Fruit fly (Drosophila melanogaster) whole organism, embryonic: ENCODE data around the gene CG11679.

Experiments used
- Atf6 ChIP-seq: fragments of 200-800 bp; sonication (Bioruptor generic); IDR thresholded peaks from 2 replicates; pipeline ENCODE4 v1.3.6; 2022; ENCODE audit warnings: missing biosample characterization, missing genetic modification characterization
- Bgb ChIP-seq: fragments of 200-800 bp; sonication (Bioruptor generic); IDR thresholded peaks from 2 replicates; pipeline ENCODE4 v1.3.6; 2022; ENCODE audit warnings: missing biosample characterization, missing genetic modification characterization; ENCODE audit not compliant: partially characterized antibody
- Blimp-1 ChIP-seq: fragments of 200-800 bp; sonication (Bioruptor generic); optimal IDR thresholded peaks from 3 replicates; lab custom pipeline; 2018; ENCODE audit warnings: missing biosample characterization, missing genetic modification characterization, mild to moderate bottlenecking, moderate library complexity, missing genetic modification reagents
- CG10267 ChIP-seq: fragments of 200-800 bp; sonication (Bioruptor generic); optimal IDR thresholded peaks from 2 replicates; lab custom pipeline; 2018; ENCODE audit warnings: missing biosample characterization, mild to moderate bottlenecking, missing genetic modification characterization, moderate library complexity
- CG10959 ChIP-seq: fragments of 200-800 bp; sonication (Bioruptor generic); IDR thresholded peaks from 2 replicates; pipeline ENCODE4 v1.3.6; 2022; ENCODE audit warnings: missing biosample characterization, missing genetic modification characterization
- CG11093 ChIP-seq: fragments of 200-800 bp; sonication (Bioruptor generic); IDR thresholded peaks from 3 replicates; pipeline ENCODE4 v1.3.6; 2022; ENCODE audit warnings: missing biosample characterization, missing genetic modification characterization
- CG13894 ChIP-seq: fragments of 200-800 bp; sonication (Bioruptor generic); optimal IDR thresholded peaks from 3 replicates; lab custom pipeline; 2018; ENCODE audit warnings: missing biosample characterization, mild to moderate bottlenecking, missing genetic modification characterization, moderate library complexity
- CG17802 ChIP-seq: fragments of 200-800 bp; sonication (Bioruptor generic); optimal IDR thresholded peaks from 2 replicates; lab custom pipeline; 2018; ENCODE audit warnings: missing biosample characterization, mild to moderate bottlenecking, missing genetic modification characterization, moderate library complexity
- CG17912 ChIP-seq: fragments of 200-800 bp; sonication (Bioruptor generic); optimal IDR thresholded peaks from 2 replicates; lab custom pipeline; 2018; ENCODE audit warnings: missing biosample characterization, mild to moderate bottlenecking, missing genetic modification characterization
- CG18476 ChIP-seq: fragments of 200-800 bp; sonication (Bioruptor generic); optimal IDR thresholded peaks from 2 replicates; lab custom pipeline; 2016; ENCODE audit warnings: missing biosample characterization, mild to moderate bottlenecking, missing genetic modification characterization
- CG18764 ChIP-seq: fragments of 200-800 bp; sonication (Bioruptor generic); optimal IDR thresholded peaks from 3 replicates; lab custom pipeline; 2016; ENCODE audit warnings: missing biosample characterization, missing genetic modification characterization
- CG2116 ChIP-seq: fragments of 200-800 bp; sonication (Bioruptor generic); optimal IDR thresholded peaks from 3 replicates; lab custom pipeline; 2018; ENCODE audit warnings: missing biosample characterization, mild to moderate bottlenecking, missing genetic modification characterization
- CG2129 ChIP-seq: fragments of 200-800 bp; sonication (Bioruptor generic); IDR thresholded peaks from 2 replicates; pipeline ENCODE4 v1.3.6; 2022; ENCODE audit warnings: missing biosample characterization, missing genetic modification characterization; ENCODE audit not compliant: partially characterized antibody
- CG30403 ChIP-seq: fragments of 200-800 bp; sonication (Bioruptor generic); optimal IDR thresholded peaks from 3 replicates; lab custom pipeline; 2016; ENCODE audit warnings: missing biosample characterization, missing genetic modification characterization
- CG32532 ChIP-seq: fragments of 200-800 bp; sonication (Bioruptor generic); IDR thresholded peaks from 2 replicates; pipeline ENCODE4 v1.3.6; 2022; ENCODE audit warnings: missing biosample characterization, missing genetic modification characterization
- CG4282 ChIP-seq: fragments of 200-800 bp; sonication (Bioruptor generic); optimal IDR thresholded peaks from 2 replicates; lab custom pipeline; 2016; ENCODE audit warnings: missing biosample characterization, missing genetic modification characterization
- CG5180 ChIP-seq: fragments of 200-800 bp; sonication (Bioruptor generic); optimal IDR thresholded peaks from 3 replicates; lab custom pipeline; 2017; ENCODE audit warnings: missing biosample characterization, missing genetic modification characterization, mild to moderate bottlenecking, moderate library complexity, missing genetic modification reagents
- CG7271 ChIP-seq: fragments of 200-800 bp; sonication (Bioruptor generic); optimal IDR thresholded peaks from 2 replicates; lab custom pipeline; 2018; ENCODE audit warnings: missing biosample characterization, mild to moderate bottlenecking, missing genetic modification characterization, moderate library complexity
- CG7839 ChIP-seq: fragments of 200-800 bp; sonication (Bioruptor generic); optimal IDR thresholded peaks from 3 replicates; lab custom pipeline; 2018; ENCODE audit warnings: missing biosample characterization, mild to moderate bottlenecking, missing genetic modification characterization, moderate library complexity
- CG7928 ChIP-seq: fragments of 200-800 bp; sonication (Bioruptor generic); optimal IDR thresholded peaks from 2 replicates; lab custom pipeline; 2017; ENCODE audit warnings: missing biosample characterization, mild to moderate bottlenecking, missing genetic modification characterization
- CG8478 ChIP-seq: fragments of >200 bp; optimal IDR thresholded peaks from 2 replicates; lab custom pipeline; 2018
- CG8944 ChIP-seq: fragments of 200-800 bp; sonication (Bioruptor generic); optimal IDR thresholded peaks from 3 replicates; lab custom pipeline; 2016; ENCODE audit warnings: missing biosample characterization, missing genetic modification characterization
- CHES-1-like ChIP-seq: fragments of 200-800 bp; sonication (Bioruptor generic); optimal IDR thresholded peaks from 2 replicates; lab custom pipeline; 2016; ENCODE audit warnings: missing biosample characterization, missing genetic modification characterization
- D19A ChIP-seq: fragments of 200-800 bp; optimal IDR thresholded peaks from 3 replicates; lab custom pipeline; 2019; ENCODE audit warnings: missing biosample characterization, mild to moderate bottlenecking, missing genetic modification characterization, moderate library complexity
- Ets97D ChIP-seq: fragments of 200-800 bp; sonication (Bioruptor generic); optimal IDR thresholded peaks from 3 replicates; lab custom pipeline; 2016; ENCODE audit warnings: missing biosample characterization, missing genetic modification characterization
- GATAe ChIP-seq: fragments of 200-800 bp; sonication (Bioruptor generic); conservative IDR thresholded peaks from 2 replicates; pipeline ENCODE4 v1.3.6; 2022; ENCODE audit warnings: missing biosample characterization, missing genetic modification characterization
- HLH54F ChIP-seq: fragments of 200-800 bp; sonication (Bioruptor generic); optimal IDR thresholded peaks from 3 replicates; lab custom pipeline; 2016; ENCODE audit warnings: missing biosample characterization, missing genetic modification characterization
- HmgZ ChIP-seq: fragments of 200-800 bp; sonication (Bioruptor generic); optimal IDR thresholded peaks from 2 replicates; lab custom pipeline; 2018; ENCODE audit warnings: missing biosample characterization, mild to moderate bottlenecking, missing genetic modification characterization
- Hmx ChIP-seq: fragments of 200-800 bp; sonication (Bioruptor generic); optimal IDR thresholded peaks from 2 replicates; lab custom pipeline; 2016; ENCODE audit warnings: missing biosample characterization, missing genetic modification characterization
- Hr39 ChIP-seq: fragments of >200 bp; optimal IDR thresholded peaks from 2 replicates; lab custom pipeline; 2017
- Oaz ChIP-seq: fragments of 200-800 bp; sonication (Bioruptor generic); IDR thresholded peaks from 2 replicates; pipeline ENCODE4 v1.3.6; 2022; ENCODE audit warnings: missing biosample characterization, missing genetic modification characterization
- Opbp ChIP-seq: fragments of 200-800 bp; sonication (Bioruptor generic); IDR thresholded peaks from 3 replicates; pipeline ENCODE4 v1.3.6; 2022; ENCODE audit warnings: missing biosample characterization, missing genetic modification characterization; ENCODE audit not compliant: partially characterized antibody
- PHDP ChIP-seq: fragments of 200-800 bp; sonication (Bioruptor generic); optimal IDR thresholded peaks from 3 replicates; lab custom pipeline; 2018; ENCODE audit warnings: missing biosample characterization, mild to moderate bottlenecking, missing genetic modification characterization, moderate library complexity
- Six4 ChIP-seq: fragments of 200-800 bp; sonication (Bioruptor generic); optimal IDR thresholded peaks from 2 replicates; lab custom pipeline; 2016; ENCODE audit warnings: missing biosample characterization, missing genetic modification characterization
- ap ChIP-seq: fragments of 200-800 bp; sonication (Bioruptor generic); IDR thresholded peaks from 2 replicates; pipeline ENCODE4 v1.3.6; 2022; ENCODE audit warnings: missing biosample characterization, missing genetic modification characterization
- chm ChIP-seq: fragments of 200-800 bp; sonication (Bioruptor generic); IDR thresholded peaks from 2 replicates; pipeline ENCODE4 v1.3.6; 2022; ENCODE audit warnings: missing biosample characterization, missing genetic modification characterization
- da ChIP-seq: fragments of 200-800 bp; sonication (Bioruptor generic); optimal IDR thresholded peaks from 2 replicates; lab custom pipeline; 2016; ENCODE audit warnings: missing biosample characterization, missing genetic modification characterization
- dmrt99B ChIP-seq: fragments of 200-800 bp; sonication (Bioruptor generic); optimal IDR thresholded peaks from 2 replicates; lab custom pipeline; 2018; ENCODE audit warnings: missing biosample characterization, mild to moderate bottlenecking, missing genetic modification characterization, moderate library complexity
- eve ChIP-seq, 2 experiments: fragments of >200 bp; optimal IDR thresholded peaks; 2 replicates each; lab custom pipeline; 2017; ENCODE audit warnings: missing biosample characterization in 2 of 2, missing genetic modification characterization in 2 of 2
- gem ChIP-seq: fragments of 200-800 bp; sonication (Bioruptor generic); optimal IDR thresholded peaks from 2 replicates; lab custom pipeline; 2019; ENCODE audit warnings: missing biosample characterization, mild to moderate bottlenecking, missing genetic modification characterization, moderate library complexity
- gfzf ChIP-seq: fragments of 200-800 bp; sonication (Bioruptor generic); optimal IDR thresholded peaks from 2 replicates; lab custom pipeline; 2016; ENCODE audit warnings: missing biosample characterization, mild to moderate bottlenecking, missing genetic modification characterization, moderate library complexity
- inv ChIP-seq: fragments of 200-800 bp; sonication (Bioruptor generic); IDR thresholded peaks from 2 replicates; pipeline ENCODE4 v1.3.6; 2022; ENCODE audit warnings: missing biosample characterization, missing genetic modification characterization; ENCODE audit not compliant: partially characterized antibody
- ken ChIP-seq: fragments of 200-800 bp; sonication (Bioruptor generic); IDR thresholded peaks from 3 replicates; pipeline ENCODE4 v1.3.6; 2022; ENCODE audit warnings: missing biosample characterization, missing genetic modification characterization
- lov ChIP-seq, 2 experiments: fragments of 200-800 bp in 1 of 2; fragments of >200 bp in 1 of 2; sonication (Bioruptor generic) in 1 of 2; IDR thresholded peaks in 1 of 2; optimal IDR thresholded peaks in 1 of 2; 2 replicates in 1 of 2; 3 replicates in 1 of 2; pipeline versions ENCODE4 v1.3.6 to Lab custom; 2017 to 2022; ENCODE audit warnings: missing biosample characterization in 1 of 2, missing genetic modification characterization in 1 of 2
- nmo ChIP-seq: fragments of 200-800 bp; sonication (Bioruptor generic); optimal IDR thresholded peaks from 2 replicates; lab custom pipeline; 2018; ENCODE audit warnings: missing biosample characterization, mild to moderate bottlenecking, missing genetic modification characterization, moderate library complexity
- oc ChIP-seq: fragments of 200-800 bp; sonication (Bioruptor generic); optimal IDR thresholded peaks from 2 replicates; lab custom pipeline; 2018; ENCODE audit warnings: missing biosample characterization, mild to moderate bottlenecking, missing genetic modification characterization, moderate library complexity
- scrt ChIP-seq: fragments of 200-800 bp; sonication (Bioruptor generic); optimal IDR thresholded peaks from 2 replicates; lab custom pipeline; 2018; ENCODE audit warnings: missing biosample characterization, mild to moderate bottlenecking, missing genetic modification characterization, moderate library complexity
- sim ChIP-seq: fragments of 200-800 bp; sonication (Bioruptor generic); IDR thresholded peaks from 2 replicates; pipeline ENCODE4 v1.3.6; 2022; ENCODE audit warnings: missing biosample characterization, missing genetic modification characterization
- ssp ChIP-seq: fragments of 200-800 bp; sonication (Bioruptor generic); IDR thresholded peaks from 2 replicates; pipeline ENCODE4 v1.3.6; 2022; ENCODE audit warnings: missing biosample characterization, missing genetic modification characterization
- twi ChIP-seq: fragments of 200-800 bp; optimal IDR thresholded peaks from 2 replicates; lab custom pipeline; 2019; ENCODE audit warnings: missing biosample characterization, mild to moderate bottlenecking, missing genetic modification characterization, moderate library complexity
- vnd ChIP-seq: fragments of 200-800 bp; sonication (Bioruptor generic); IDR thresholded peaks from 3 replicates; pipeline ENCODE4 v1.3.6; 2022; ENCODE audit warnings: missing biosample characterization, missing genetic modification characterization; ENCODE audit not compliant: partially characterized antibody

The CG11679 gene

DNA sequence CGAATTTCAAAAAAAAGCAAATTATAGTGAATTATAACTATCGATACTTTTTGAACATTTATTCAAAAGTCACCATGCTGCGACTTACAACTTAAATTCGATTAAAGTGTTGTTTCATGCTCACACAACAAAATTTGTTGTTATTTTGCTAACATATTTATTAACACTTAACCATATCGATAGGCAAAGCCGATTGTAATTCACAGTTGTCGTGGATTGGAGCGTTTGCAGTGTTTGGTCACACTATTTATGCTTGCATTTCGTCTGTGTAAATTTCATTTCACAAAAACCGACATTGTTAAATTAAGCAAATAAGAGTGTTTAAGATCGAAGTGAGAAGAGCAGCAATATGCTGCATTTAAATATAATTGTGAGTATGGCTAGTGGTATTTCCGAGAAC is 26.3 kb downstream of the CG11679 start, which contains the start of gene HUWE1 (continued):
- TF ChIP-seq Ets97D (peak; percentile 63), chm (GFP tag; lab: Robert Waterston, UW) (no peak), CG7839 (tag; lab: Kevin White, UChicago) (no peak), lov (optimal IDR thresholded peaks at IDR 0.05; lab: Kevin White, UChicago) (no peak), lov (GFP tag; IDR thresholded peaks at IDR 0.05; lab: Robert Waterston, UW) (no peak), twi (no peak), dmrt99B (tag; lab: Kevin White, UChicago) (no peak), CG10959 (no peak), CG2129 (peak; percentile 53; the same call in 1 of the 2 replicates), CG18764 (GFP tag; lab: Kevin White, UChicago) (no peak), CG17802 (no peak), scrt (GFP tag; lab: Kevin White, UChicago) (no peak), nmo (peak; percentile 68), CG7928 (GFP tag; lab: Kevin White, UChicago) (no peak), Hmx (GFP tag; lab: Kevin White, UChicago) (no peak), CG30403 (no peak), CG4282 (GFP tag; lab: Kevin White, UChicago) (no peak), Six4 (no peak), Atf6 (no peak), CG13894 (tag; lab: Kevin White, UChicago) (no peak), PHDP (tag; lab: Kevin White, UChicago) (no peak), CG7271 (tag; lab: Kevin White, UChicago) (no peak), CG32532 (GFP tag; lab: Robert Waterston, UW) (no peak), HLH54F (GFP tag; lab: Kevin White, UChicago) (peak; percentile 34), da (GFP tag; lab: Kevin White, UChicago) (no peak), Oaz (no peak), gem (no peak), CG5180 (GFP tag; lab: Kevin White, UChicago) (no peak), sim (GFP tag; lab: Robert Waterston, UW) (no peak), CG2116 (GFP tag; lab: Kevin White, UChicago) (peak; percentile 85), Bgb (GFP tag; lab: Robert Waterston, UW) (peak; percentile 79), Blimp-1 (no peak), CG18476 (GFP tag; lab: Kevin White, UChicago) (no peak), ken (GFP tag; lab: Robert Waterston, UW) (no peak), D19A (tag; lab: Kevin White, UChicago) (no peak), CG8944 (GFP tag; lab: Kevin White, UChicago) (no peak), ssp (GFP tag; lab: Robert Waterston, UW) (0 out of 2 replicates have a peak, but pooled peaks have one; percentile 18), inv (GFP tag; lab: Robert Waterston, UW) (peak; percentile 72), CHES-1-like (peak; percentile 43), eve (GFP tag; optimal IDR thresholded peaks at IDR 0.05; lab: Kevin White, UChicago) (no peak), ap (no peak), HmgZ (tag; lab: Kevin White, UChicago) (peak; percentile 63), CG10267 (tag; lab: Kevin White, UChicago) (peak; percentile 94), CG17912 (GFP tag; lab: Kevin White, UChicago) (peak; percentile 17), vnd (peak; percentile 67), gfzf (peak; percentile 86), CG8478 (lab: Kevin White, UChicago) (no peak), Hr39 (no peak), CG11093 (GFP tag; lab: Robert Waterston, UW) (no peak), GATAe (no peak), oc (no peak), Opbp (GFP tag; lab: Robert Waterston, UW) (peak; percentile 81)
